Worm (Caenorhabditis elegans) whole organism, young adult: ENCODE measurements around the gene nsy-7.

Experiments
- B0035.1 ChIP-seq: sonication (generic microtip); optimal IDR thresholded peaks from 2 replicates; lab custom pipeline; 2016; ENCODE audit warnings: missing genetic modification characterization, mild to moderate bottlenecking, missing compliant biosample characterization, missing genotype, missing genetic modification reagents
- C06A6.2 ChIP-seq: fragments of 200-800 bp; sonication (Bioruptor generic); conservative IDR thresholded peaks from 2 replicates; pipeline ENCODE4 v1.3.6; 2022; ENCODE audit warnings: missing genetic modification characterization, missing compliant biosample characterization
- C17E4.6 ChIP-seq: fragments of 200-800 bp; sonication (Bioruptor generic); IDR thresholded peaks from 2 replicates; pipeline ENCODE4 v1.3.6; 2022; ENCODE audit warnings: missing genetic modification reagents, missing genetic modification characterization, missing compliant biosample characterization
- D2030.7 ChIP-seq: fragments of 200-800 bp; sonication (Bioruptor generic); IDR thresholded peaks from 2 replicates; pipeline ENCODE4 v1.3.6; 2022; ENCODE audit warnings: missing genetic modification reagents, missing genetic modification characterization, missing compliant biosample characterization
- F22D6.2 ChIP-seq: sonication (generic microtip); optimal IDR thresholded peaks from 2 replicates; lab custom pipeline; 2016; ENCODE audit warnings: mild to moderate bottlenecking, missing genetic modification characterization, missing compliant biosample characterization
- F33H1.4 ChIP-seq: fragments of 200-800 bp; sonication (Bioruptor generic); IDR thresholded peaks from 2 replicates; pipeline ENCODE4 v1.3.6; 2022; ENCODE audit warnings: missing genetic modification reagents, missing genetic modification characterization, missing compliant biosample characterization
- F57C9.4 ChIP-seq: sonication (generic microtip); optimal IDR thresholded peaks from 2 replicates; lab custom pipeline; 2017; ENCODE audit warnings: mild to moderate bottlenecking, missing genetic modification characterization, missing compliant biosample characterization
- K11D2.4 ChIP-seq: fragments of 200-800 bp; sonication (Bioruptor generic); IDR thresholded peaks from 2 replicates; pipeline ENCODE4 v1.3.6; 2022; ENCODE audit warnings: missing genetic modification reagents, missing genetic modification characterization, missing compliant biosample characterization
- Y53F4B.3 ChIP-seq: fragments of 200-800 bp; sonication (Bioruptor generic); IDR thresholded peaks from 2 replicates; pipeline ENCODE4 v1.3.6; 2022; ENCODE audit warnings: missing genetic modification reagents, missing genetic modification characterization, missing compliant biosample characterization
- ZK185.1 ChIP-seq: sonication (generic microtip); optimal IDR thresholded peaks from 2 replicates; lab custom pipeline; 2016; ENCODE audit warnings: mild to moderate bottlenecking, missing genetic modification characterization, missing compliant biosample characterization; ENCODE audit not compliant: poor library complexity, severe bottlenecking
- ama-1 ChIP-seq, 3 experiments: fragments of 150-350 bp in 1 of 3; sonication (generic microtip) in 2 of 3; optimal IDR thresholded peaks; 2 replicates each; lab custom pipeline; 2014 to 2018; ENCODE audit warnings: missing biosample characterization in 2 of 3, missing genetic modification characterization in 2 of 3, missing genetic modification reagents in 2 of 3
- attf-3 ChIP-seq: fragments of 200-800 bp; sonication (Bioruptor generic); conservative IDR thresholded peaks from 2 replicates; pipeline ENCODE4 v1.3.6; 2022; ENCODE audit warnings: missing genetic modification reagents, missing genetic modification characterization, missing compliant biosample characterization
- cebp-1 ChIP-seq, 2 experiments: fragments of 200-800 bp in 1 of 2; sonication (Bioruptor generic) in 1 of 2; sonication (generic microtip) in 1 of 2; IDR thresholded peaks in 1 of 2; optimal IDR thresholded peaks in 1 of 2; 2 replicates each; pipeline versions ENCODE4 v1.3.6 to Lab custom; 2017 to 2022; ENCODE audit warnings: missing compliant biosample characterization in 2 of 2, missing genetic modification characterization in 2 of 2, mild to moderate bottlenecking in 1 of 2, missing genetic modification reagents in 1 of 2, moderate library complexity in 1 of 2
- ceh-27 ChIP-seq: fragments of 200-800 bp; sonication (Bioruptor generic); optimal IDR thresholded peaks from 2 replicates; lab custom pipeline; 2018; ENCODE audit warnings: mild to moderate bottlenecking, missing genetic modification characterization, moderate library complexity, missing compliant biosample characterization
- ceh-58 ChIP-seq: fragments of 200-800 bp; sonication (Bioruptor generic); IDR thresholded peaks from 2 replicates; pipeline ENCODE4 v1.3.6; 2022; ENCODE audit warnings: missing genetic modification characterization, missing compliant biosample characterization
- ceh-91 ChIP-seq: fragments of 200-800 bp; sonication (Bioruptor generic); IDR thresholded peaks from 2 replicates; pipeline ENCODE4 v1.3.6; 2022; ENCODE audit warnings: missing genetic modification reagents, missing genetic modification characterization, missing compliant biosample characterization
- die-1 ChIP-seq: sonication (generic microtip); optimal IDR thresholded peaks from 2 replicates; lab custom pipeline; 2016; ENCODE audit warnings: missing genotype, mild to moderate bottlenecking, missing genetic modification characterization, missing compliant biosample characterization
- dox-1 ChIP-seq: fragments of 200-800 bp; sonication (Bioruptor generic); IDR thresholded peaks from 2 replicates; pipeline ENCODE4 v1.3.6; 2022; ENCODE audit warnings: missing genetic modification reagents, missing genetic modification characterization, missing compliant biosample characterization
- dpl-1 ChIP-seq: fragments of 150-350 bp; optimal IDR thresholded peaks from 2 replicates; lab custom pipeline; 2014; ENCODE audit warnings: missing biosample characterization, missing genetic modification reagents, missing genetic modification characterization
- egrh-3 ChIP-seq: fragments of 200-800 bp; sonication (Bioruptor generic); IDR thresholded peaks from 2 replicates; pipeline ENCODE4 v1.3.6; 2022; ENCODE audit warnings: missing genetic modification reagents, missing genetic modification characterization, missing compliant biosample characterization
- hmg-20 ChIP-seq: fragments of 200-800 bp; sonication (Bioruptor generic); IDR thresholded peaks from 2 replicates; pipeline ENCODE4 v1.3.6; 2022; ENCODE audit warnings: missing genetic modification reagents, missing genetic modification characterization, missing compliant biosample characterization
- let-526 ChIP-seq: fragments of 200-800 bp; sonication (Bioruptor generic); IDR thresholded peaks from 2 replicates; pipeline ENCODE4 v1.3.6; 2022; ENCODE audit warnings: missing genetic modification reagents, missing genetic modification characterization, missing compliant biosample characterization
- let-607 ChIP-seq, 2 experiments: fragments of 200-800 bp in 1 of 2; sonication (Bioruptor generic) in 1 of 2; sonication (generic microtip) in 1 of 2; optimal IDR thresholded peaks; 2 replicates each; lab custom pipeline; 2016 to 2018; ENCODE audit warnings: mild to moderate bottlenecking in 2 of 2, missing compliant biosample characterization in 2 of 2, missing genetic modification characterization in 2 of 2, moderate library complexity in 2 of 2, missing genotype in 1 of 2
- lin-40 ChIP-seq: sonication (generic microtip); optimal IDR thresholded peaks from 2 replicates; lab custom pipeline; 2016; ENCODE audit warnings: missing genetic modification characterization, mild to moderate bottlenecking, missing compliant biosample characterization, missing genotype, missing genetic modification reagents
- lsy-27 ChIP-seq: sonication (generic microtip); optimal IDR thresholded peaks from 2 replicates; lab custom pipeline; 2017; ENCODE audit warnings: missing genetic modification characterization, mild to moderate bottlenecking, missing compliant biosample characterization, antibody characterized with exemption, missing genotype, borderline replicate concordance; ENCODE audit not compliant: insufficient read depth
- rcor-1 ChIP-seq: fragments of 200-800 bp; sonication (Bioruptor generic); IDR thresholded peaks from 2 replicates; pipeline ENCODE4 v1.3.6; 2022; ENCODE audit warnings: missing genetic modification reagents, missing genetic modification characterization, missing compliant biosample characterization
- rec-8 ChIP-seq, 2 experiments: sonication (generic microtip); optimal IDR thresholded peaks; 2 replicates each; lab custom pipeline; 2016; ENCODE audit warnings: mild to moderate bottlenecking in 2 of 2, missing genetic modification characterization in 2 of 2, missing genetic modification reagents in 2 of 2, missing genotype in 2 of 2, missing biosample characterization in 1 of 2, missing compliant biosample characterization in 1 of 2, moderate library complexity in 1 of 2
- sdz-38 ChIP-seq: sonication (generic microtip); optimal IDR thresholded peaks from 2 replicates; lab custom pipeline; 2016; ENCODE audit warnings: missing genotype, missing genetic modification characterization, missing compliant biosample characterization
- snpc-1.3 ChIP-seq: sonication (generic microtip); optimal IDR thresholded peaks from 2 replicates; lab custom pipeline; 2017; ENCODE audit warnings: missing genetic modification characterization, mild to moderate bottlenecking, missing compliant biosample characterization, antibody characterized with exemption, moderate library complexity, missing genotype, missing genetic modification reagents; ENCODE audit not compliant: insufficient read depth
- tbp1 ChIP-seq: fragments of 200-800 bp; sonication (Bioruptor generic); optimal IDR thresholded peaks from 2 replicates; lab custom pipeline; 2018; ENCODE audit warnings: mild to moderate bottlenecking, missing genetic modification characterization, missing compliant biosample characterization
- unc-130 ChIP-seq: sonication (generic microtip); optimal IDR thresholded peaks from 2 replicates; lab custom pipeline; 2016; ENCODE audit warnings: missing genetic modification reagents, missing genetic modification characterization, missing compliant biosample characterization
- xnd-1 ChIP-seq: sonication (generic microtip); optimal IDR thresholded peaks from 2 replicates; lab custom pipeline; 2016; ENCODE audit warnings: missing genotype, missing genetic modification reagents, missing genetic modification characterization, missing compliant biosample characterization
- ztf-22 ChIP-seq: fragments of 200-800 bp; sonication (Bioruptor generic); optimal IDR thresholded peaks from 2 replicates; lab custom pipeline; 2018; ENCODE audit warnings: mild to moderate bottlenecking, missing genetic modification characterization, moderate library complexity, missing compliant biosample characterization

Gene nsy-7

DNA sequence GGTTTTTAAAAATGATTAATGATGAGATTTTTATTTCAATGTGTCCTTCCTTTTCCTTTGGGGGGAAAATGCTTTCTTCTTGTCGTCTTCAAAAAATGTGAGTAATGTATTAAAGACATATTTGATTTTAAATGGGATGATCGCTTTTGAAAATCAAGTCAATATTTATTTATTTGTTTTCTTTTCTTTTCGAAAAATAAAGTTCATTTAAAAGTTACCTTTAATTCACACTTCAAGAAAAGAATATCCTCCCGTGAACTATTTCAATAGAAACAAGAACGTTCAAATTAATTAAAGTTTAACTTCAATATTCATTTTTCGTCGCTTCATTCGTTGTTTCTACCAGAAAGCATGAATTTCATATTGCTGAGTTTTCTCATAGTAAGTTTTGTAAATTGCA, 29.0 kb upstream of the nsy-7 start, which contains the start of gene irld-8:
TSS of gene irld-8 (plus strand) at position 301 of the 400 bp plus-strand sequence.
- no peak for TF ChIP-seq cebp-1 (GFP tag; IDR thresholded peaks at IDR 0.05; lab: Robert Waterston, UW)
- TF ChIP-seq cebp-1 (tag; optimal IDR thresholded peaks at IDR 0.05; lab: Kevin White, UChicago) = no peak
- TF ChIP-seq dox-1 (GFP tag; lab: Robert Waterston, UW) = no peak
- no peak for TF ChIP-seq rcor-1 (GFP tag; lab: Robert Waterston, UW)
- TF ChIP-seq attf-3 (GFP tag; lab: Robert Waterston, UW) = no peak
- no peak for TF ChIP-seq ceh-58 (GFP tag; lab: Robert Waterston, UW)
- TF ChIP-seq F33H1.4 (GFP tag; lab: Robert Waterston, UW) = no peak
- TF ChIP-seq unc-130 (GFP tag; lab: Kevin White, UChicago) = no peak

DNA sequence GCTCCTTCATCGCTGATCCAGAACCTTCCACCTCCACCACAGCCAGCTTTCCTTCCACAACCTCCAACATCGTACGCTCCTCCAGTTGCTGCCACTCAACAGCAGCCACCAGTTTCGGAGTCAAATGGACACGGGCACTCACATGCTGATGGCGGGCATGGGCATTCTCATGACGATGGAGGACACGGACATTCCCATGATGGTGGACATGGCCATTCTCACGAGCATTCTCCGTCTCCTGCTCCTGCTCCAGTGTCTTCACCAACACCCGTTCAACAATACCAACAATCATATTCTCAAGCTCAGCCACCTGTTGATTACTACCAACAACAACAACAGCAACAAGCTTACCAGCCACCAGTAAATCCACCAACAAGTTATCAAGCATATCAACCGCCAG, 28.1 kb upstream of the nsy-7 start:
- 0 out of 2 replicates have a peak, but pooled peaks have one; percentile 13 for TF ChIP-seq egrh-3 (GFP tag; lab: Robert Waterston, UW)
- no peak for TF ChIP-seq dpl-1 (GFP tag; lab: Kevin White, UChicago)

DNA sequence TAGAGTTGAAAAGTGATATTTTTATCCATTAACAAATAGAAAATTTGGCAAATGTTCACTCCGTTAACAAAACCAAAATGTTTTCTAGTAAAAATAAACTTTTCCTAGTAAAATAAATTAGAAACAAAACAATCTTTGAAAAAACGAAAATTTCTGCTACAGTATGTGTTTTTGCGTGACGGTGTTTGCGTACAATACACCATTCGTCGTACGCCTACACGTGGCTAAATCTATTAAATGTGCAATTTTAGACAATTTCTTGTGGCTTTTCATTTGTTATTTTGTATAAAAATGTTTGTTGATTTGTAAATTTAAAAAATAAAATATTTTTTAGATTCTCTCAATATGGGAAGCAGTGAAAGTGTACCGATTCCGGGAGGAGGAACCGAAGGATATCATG, 26.7 kb upstream of the nsy-7 start, which contains the start of gene Y42H9AR.1:
TSS of gene Y42H9AR.1 (plus strand) at position 233 of the 400 bp plus-strand sequence.
- TF ChIP-seq tbp1 (GFP tag; lab: Kevin White, UChicago) = no peak
- TF ChIP-seq snpc-1.3 = peak; percentile 42
- TF ChIP-seq ZK185.1 (tag; lab: Kevin White, UChicago) = no peak
- TF ChIP-seq let-607 (tag; optimal IDR thresholded peaks at IDR 0.05; lab: Kevin White, UChicago) = peak; percentile 86 to 93

DNA sequence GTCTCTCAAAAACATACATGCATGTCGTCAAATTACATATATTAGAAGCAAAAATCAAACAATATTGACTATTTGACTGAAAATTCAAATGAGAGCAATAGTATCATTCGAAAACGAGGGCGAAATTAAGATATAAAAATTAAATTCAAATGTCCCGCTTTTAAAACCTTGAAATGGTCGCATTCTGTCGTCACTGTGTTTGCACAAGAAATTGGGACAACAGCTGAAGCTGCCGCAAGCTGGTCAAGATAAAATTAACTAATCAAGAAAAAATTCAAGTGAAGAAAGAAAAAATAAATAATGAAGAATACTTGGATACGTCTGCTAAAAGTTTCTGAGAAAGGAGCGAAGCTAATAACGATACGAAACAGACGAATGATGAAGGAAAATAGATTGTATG, 26.2 kb upstream of the nsy-7 start:
- TF ChIP-seq B0035.1 (tag; lab: Kevin White, UChicago) = no peak
- TF ChIP-seq rec-8 (tag; optimal IDR thresholded peaks at IDR 0.05; lab: Kevin White, UChicago) = no peak
- no peak for TF ChIP-seq ceh-91 (GFP tag; lab: Robert Waterston, UW)
- no peak for TF ChIP-seq K11D2.4 (GFP tag; lab: Robert Waterston, UW)
- no peak for TF ChIP-seq D2030.7 (GFP tag; lab: Robert Waterston, UW)
- no peak for TF ChIP-seq sdz-38 (tag; lab: Kevin White, UChicago)
- no peak for TF ChIP-seq C17E4.6 (GFP tag; lab: Robert Waterston, UW)
- TF ChIP-seq Y53F4B.3 (GFP tag; lab: Robert Waterston, UW) = no peak
- TF ChIP-seq die-1 (tag; lab: Kevin White, UChicago) = no peak
- TF ChIP-seq ztf-22 (GFP tag; lab: Kevin White, UChicago) = no peak
- no peak for TF ChIP-seq F57C9.4
- TF ChIP-seq let-526 (GFP tag; lab: Robert Waterston, UW) = no peak
- no peak for TF ChIP-seq xnd-1 (tag; lab: Kevin White, UChicago)
- no peak for TF ChIP-seq F22D6.2 (tag; lab: Kevin White, UChicago)
- TF ChIP-seq ceh-27 (GFP tag; lab: Kevin White, UChicago) = no peak
- TF ChIP-seq hmg-20 (GFP tag; lab: Robert Waterston, UW) = no peak
- no peak for TF ChIP-seq lin-40 (tag; lab: Kevin White, UChicago)
- TF ChIP-seq lsy-27 (tag; lab: Kevin White, UChicago) = no peak
- TF ChIP-seq C06A6.2 (GFP tag; lab: Robert Waterston, UW) = no peak
- no peak for TF ChIP-seq ama-1 (optimal IDR thresholded peaks at IDR 0.05; lab: Kevin White, UChicago)
- no peak for TF ChIP-seq ama-1 (GFP tag; optimal IDR thresholded peaks at IDR 0.05; lab: Kevin White, UChicago)
- TF ChIP-seq, all 124 proteins: peak for 0
